Fruit fly (Drosophila melanogaster) whole organism, embryonic: ENCODE data around the gene Rab19.

ENCODE experiments used
- BEAF-32 ChIP-seq: fragments of 200-800 bp; sonication (Bioruptor generic); optimal IDR thresholded peaks from 3 replicates; lab custom pipeline; 2017; ENCODE audit warnings: missing biosample characterization, missing genetic modification characterization, mild to moderate bottlenecking, moderate library complexity, missing genetic modification reagents
- CG10267 ChIP-seq: fragments of 200-800 bp; sonication (Bioruptor generic); optimal IDR thresholded peaks from 2 replicates; lab custom pipeline; 2018; ENCODE audit warnings: missing biosample characterization, mild to moderate bottlenecking, missing genetic modification characterization, moderate library complexity
- CG10565 ChIP-seq: fragments of 200-800 bp; sonication (Bioruptor generic); optimal IDR thresholded peaks from 3 replicates; lab custom pipeline; 2016; ENCODE audit warnings: missing biosample characterization, mild to moderate bottlenecking, missing genetic modification characterization
- CG13287 ChIP-seq: fragments of 200-800 bp; sonication (Bioruptor generic); IDR thresholded peaks from 2 replicates; pipeline ENCODE4 v1.3.6; 2022; ENCODE audit warnings: missing biosample characterization, missing genetic modification characterization; ENCODE audit not compliant: partially characterized antibody
- CG15696 ChIP-seq: fragments of 200-800 bp; sonication (Bioruptor generic); optimal IDR thresholded peaks from 2 replicates; lab custom pipeline; 2019; ENCODE audit warnings: missing biosample characterization, mild to moderate bottlenecking, missing genetic modification characterization, moderate library complexity
- CG16813 ChIP-seq: fragments of 200-800 bp; sonication (Bioruptor generic); IDR thresholded peaks from 3 replicates; pipeline ENCODE4 v1.3.6; 2022; ENCODE audit warnings: missing biosample characterization, missing genetic modification characterization; ENCODE audit not compliant: partially characterized antibody
- CG17829 ChIP-seq: fragments of 200-800 bp; optimal IDR thresholded peaks from 2 replicates; lab custom pipeline; 2019; ENCODE audit warnings: missing biosample characterization, mild to moderate bottlenecking, missing genetic modification characterization, moderate library complexity
- CG18599 ChIP-seq: fragments of 200-800 bp; sonication (Bioruptor generic); optimal IDR thresholded peaks from 3 replicates; lab custom pipeline; 2017; ENCODE audit warnings: missing biosample characterization, missing genetic modification characterization, mild to moderate bottlenecking, moderate library complexity, missing genetic modification reagents
- CG2116 ChIP-seq: fragments of 200-800 bp; sonication (Bioruptor generic); optimal IDR thresholded peaks from 3 replicates; lab custom pipeline; 2018; ENCODE audit warnings: missing biosample characterization, mild to moderate bottlenecking, missing genetic modification characterization
- CG2129 ChIP-seq: fragments of 200-800 bp; sonication (Bioruptor generic); IDR thresholded peaks from 2 replicates; pipeline ENCODE4 v1.3.6; 2022; ENCODE audit warnings: missing biosample characterization, missing genetic modification characterization; ENCODE audit not compliant: partially characterized antibody
- CG3163 ChIP-seq: fragments of 200-800 bp; sonication (Bioruptor generic); optimal IDR thresholded peaks from 3 replicates; lab custom pipeline; 2016; ENCODE audit warnings: missing biosample characterization, missing genetic modification characterization
- CG32772 ChIP-seq: fragments of 200-800 bp; sonication (Bioruptor generic); IDR thresholded peaks from 2 replicates; pipeline ENCODE4 v1.3.6; 2022; ENCODE audit warnings: missing biosample characterization, missing genetic modification characterization
- CG42726 ChIP-seq: fragments of 200-800 bp; sonication (Bioruptor generic); IDR thresholded peaks from 2 replicates; pipeline ENCODE4 v1.3.6; 2022; ENCODE audit warnings: missing biosample characterization, missing genetic modification characterization; ENCODE audit not compliant: partially characterized antibody
- CG4617 ChIP-seq: fragments of 200-800 bp; sonication (Bioruptor generic); optimal IDR thresholded peaks from 3 replicates; lab custom pipeline; 2016; ENCODE audit warnings: missing biosample characterization, missing genetic modification characterization, borderline replicate concordance
- CG5953 ChIP-seq: fragments of 200-800 bp; sonication (Bioruptor generic); IDR thresholded peaks from 2 replicates; pipeline ENCODE4 v1.3.6; 2022; ENCODE audit warnings: missing biosample characterization, missing genetic modification characterization
- CG6791 ChIP-seq: fragments of 200-800 bp; sonication (Bioruptor generic); IDR thresholded peaks from 3 replicates; pipeline ENCODE4 v1.3.6; 2022; ENCODE audit warnings: missing biosample characterization, missing genetic modification characterization; ENCODE audit not compliant: partially characterized antibody
- CoRest ChIP-seq: fragments of 200-800 bp; sonication (Bioruptor generic); optimal IDR thresholded peaks from 3 replicates; lab custom pipeline; 2018; ENCODE audit warnings: missing biosample characterization, mild to moderate bottlenecking, missing genetic modification characterization, moderate library complexity
- D ChIP-seq, 2 experiments: fragments of 200-800 bp in 1 of 2; fragments of >200 bp in 1 of 2; sonication (Bioruptor generic) in 1 of 2; optimal IDR thresholded peaks; 2 replicates in 1 of 2; 3 replicates in 1 of 2; lab custom pipeline; 2017; ENCODE audit warnings: mild to moderate bottlenecking in 1 of 2, missing biosample characterization in 1 of 2, missing genetic modification characterization in 1 of 2, missing genetic modification reagents in 1 of 2
- Doc3 ChIP-seq: fragments of 200-800 bp; sonication (Bioruptor generic); IDR thresholded peaks from 3 replicates; pipeline ENCODE4 v1.3.6; 2022; ENCODE audit warnings: missing biosample characterization, missing genetic modification characterization; ENCODE audit not compliant: partially characterized antibody
- Dp ChIP-seq: fragments of 200-800 bp; sonication (Bioruptor generic); optimal IDR thresholded peaks from 2 replicates; lab custom pipeline; 2018; ENCODE audit warnings: missing biosample characterization, mild to moderate bottlenecking, missing genetic modification characterization, moderate library complexity
- Ets97D ChIP-seq: fragments of 200-800 bp; sonication (Bioruptor generic); optimal IDR thresholded peaks from 3 replicates; lab custom pipeline; 2016; ENCODE audit warnings: missing biosample characterization, missing genetic modification characterization
- Fer3 ChIP-seq: fragments of 200-800 bp; sonication (Bioruptor generic); optimal IDR thresholded peaks from 2 replicates; lab custom pipeline; 2018; ENCODE audit warnings: missing biosample characterization, mild to moderate bottlenecking, missing genetic modification characterization, moderate library complexity
- HLH4C ChIP-seq: fragments of 200-800 bp; sonication (Bioruptor generic); IDR thresholded peaks from 3 replicates; pipeline ENCODE4 v1.3.6; 2022; ENCODE audit warnings: missing biosample characterization, missing genetic modification characterization; ENCODE audit not compliant: partially characterized antibody
- MESR4 ChIP-seq: fragments of 200-800 bp; sonication (Bioruptor generic); optimal IDR thresholded peaks from 2 replicates; lab custom pipeline; 2018; ENCODE audit warnings: missing biosample characterization, mild to moderate bottlenecking, missing genetic modification characterization, moderate library complexity
- NFAT ChIP-seq: fragments of 200-800 bp; sonication (Bioruptor generic); IDR thresholded peaks from 2 replicates; pipeline ENCODE4 v1.3.6; 2022; ENCODE audit warnings: missing biosample characterization, missing genetic modification characterization
- NK7.1 ChIP-seq: fragments of 200-800 bp; sonication (Bioruptor generic); optimal IDR thresholded peaks from 3 replicates; lab custom pipeline; 2016; ENCODE audit warnings: missing biosample characterization, missing genetic modification characterization
- Opbp ChIP-seq: fragments of 200-800 bp; sonication (Bioruptor generic); IDR thresholded peaks from 3 replicates; pipeline ENCODE4 v1.3.6; 2022; ENCODE audit warnings: missing biosample characterization, missing genetic modification characterization; ENCODE audit not compliant: partially characterized antibody
- PHDP ChIP-seq: fragments of 200-800 bp; sonication (Bioruptor generic); optimal IDR thresholded peaks from 3 replicates; lab custom pipeline; 2018; ENCODE audit warnings: missing biosample characterization, mild to moderate bottlenecking, missing genetic modification characterization, moderate library complexity
- YL-1 ChIP-seq: fragments of 200-800 bp; sonication (Bioruptor generic); optimal IDR thresholded peaks from 3 replicates; lab custom pipeline; 2017; ENCODE audit warnings: missing biosample characterization, mild to moderate bottlenecking, missing genetic modification characterization
- ara ChIP-seq: fragments of 200-800 bp; sonication (Bioruptor generic); IDR thresholded peaks from 2 replicates; pipeline ENCODE4 v1.3.6; 2022; ENCODE audit warnings: missing biosample characterization, missing genetic modification characterization
- ato ChIP-seq: fragments of 200-800 bp; sonication (Bioruptor generic); IDR thresholded peaks from 2 replicates; pipeline ENCODE4 v1.3.6; 2022; ENCODE audit warnings: missing biosample characterization, missing genetic modification characterization; ENCODE audit not compliant: partially characterized antibody
- bbx ChIP-seq: fragments of 200-800 bp; sonication (Bioruptor generic); IDR thresholded peaks from 2 replicates; pipeline ENCODE4 v1.3.6; 2022; ENCODE audit warnings: missing biosample characterization, missing genetic modification characterization; ENCODE audit not compliant: partially characterized antibody
- bigmax ChIP-seq: fragments of 200-800 bp; sonication (Bioruptor generic); optimal IDR thresholded peaks from 2 replicates; lab custom pipeline; 2018; ENCODE audit warnings: missing biosample characterization, mild to moderate bottlenecking, missing genetic modification characterization
- br ChIP-seq: fragments of >200 bp; optimal IDR thresholded peaks from 2 replicates; lab custom pipeline; 2017
- cg ChIP-seq: fragments of 200-800 bp; sonication (Bioruptor generic); optimal IDR thresholded peaks from 3 replicates; lab custom pipeline; 2019; ENCODE audit warnings: missing biosample characterization, mild to moderate bottlenecking, missing genetic modification characterization, moderate library complexity
- grn ChIP-seq: fragments of 200-800 bp; sonication (Bioruptor generic); optimal IDR thresholded peaks from 3 replicates; lab custom pipeline; 2017; ENCODE audit warnings: missing biosample characterization, missing genetic modification characterization
- hb ChIP-seq: fragments of 200-800 bp; sonication (Bioruptor generic); IDR thresholded peaks from 3 replicates; pipeline ENCODE4 v1.3.6; 2022; ENCODE audit warnings: missing biosample characterization, missing genetic modification characterization; ENCODE audit not compliant: partially characterized antibody
- hth ChIP-seq: fragments of >200 bp; optimal IDR thresholded peaks from 2 replicates; lab custom pipeline; 2017; ENCODE audit warnings: inconsistent platforms
- inv ChIP-seq: fragments of 200-800 bp; sonication (Bioruptor generic); IDR thresholded peaks from 2 replicates; pipeline ENCODE4 v1.3.6; 2022; ENCODE audit warnings: missing biosample characterization, missing genetic modification characterization; ENCODE audit not compliant: partially characterized antibody
- nerfin-1 ChIP-seq: fragments of 200-800 bp; sonication (Bioruptor generic); optimal IDR thresholded peaks from 3 replicates; lab custom pipeline; 2019; ENCODE audit warnings: missing biosample characterization, mild to moderate bottlenecking, missing genetic modification characterization, moderate library complexity
- org-1 ChIP-seq: fragments of 200-800 bp; sonication (Bioruptor generic); optimal IDR thresholded peaks from 2 replicates; lab custom pipeline; 2017; ENCODE audit warnings: missing biosample characterization, missing genetic modification characterization
- pzg ChIP-seq: fragments of 200-800 bp; sonication (Bioruptor generic); optimal IDR thresholded peaks from 3 replicates; lab custom pipeline; 2018; ENCODE audit warnings: missing biosample characterization, mild to moderate bottlenecking, missing genetic modification characterization, moderate library complexity
- schlank ChIP-seq: fragments of 200-800 bp; sonication (Bioruptor generic); optimal IDR thresholded peaks from 2 replicates; lab custom pipeline; 2018; ENCODE audit warnings: missing biosample characterization, mild to moderate bottlenecking, missing genetic modification characterization
- sqz ChIP-seq: fragments of 200-800 bp; sonication (Bioruptor generic); optimal IDR thresholded peaks from 3 replicates; lab custom pipeline; 2018; ENCODE audit warnings: missing biosample characterization, mild to moderate bottlenecking, missing genetic modification characterization
- trem ChIP-seq: fragments of 200-800 bp; optimal IDR thresholded peaks from 3 replicates; lab custom pipeline; 2019; ENCODE audit warnings: missing biosample characterization, mild to moderate bottlenecking, missing genetic modification characterization, moderate library complexity
- unc-4 ChIP-seq: fragments of 200-800 bp; sonication (Bioruptor generic); IDR thresholded peaks from 2 replicates; pipeline ENCODE4 v1.3.6; 2022; ENCODE audit warnings: missing biosample characterization, missing genetic modification characterization; ENCODE audit not compliant: partially characterized antibody
- usp ChIP-seq: fragments of >200 bp; optimal IDR thresholded peaks from 2 replicates; lab custom pipeline; 2017; ENCODE audit warnings: missing biosample characterization, missing genetic modification characterization
- vnd ChIP-seq: fragments of 200-800 bp; sonication (Bioruptor generic); IDR thresholded peaks from 3 replicates; pipeline ENCODE4 v1.3.6; 2022; ENCODE audit warnings: missing biosample characterization, missing genetic modification characterization; ENCODE audit not compliant: partially characterized antibody

Rab19 gene

dm6 chr3L:8296941-8297340, at the start of gene Rab19:
Rab19 (plus strand) TSS chr3L:8297018.
- TF ChIP-seq CG2116 (GFP tag; lab: Kevin White, UChicago) (peak; percentile 82), ara (GFP tag; lab: Robert Waterston, UW) (no peak), D (optimal IDR thresholded peaks at IDR 0.05; lab: Kevin White, UChicago) (no peak), D (GFP tag; optimal IDR thresholded peaks at IDR 0.05; lab: Kevin White, UChicago) (no peak), bbx (GFP tag; lab: Robert Waterston, UW) (peak; percentile 87), CG32772 (no peak), CG3163 (GFP tag; lab: Kevin White, UChicago) (no peak), CG42726 (GFP tag; lab: Robert Waterston, UW) (peak; percentile 25; the same call in 1 of the 2 replicates), CG17829 (tag; lab: Kevin White, UChicago) (peak; percentile 13), CG10565 (GFP tag; lab: Kevin White, UChicago) (no peak), grn (GFP tag; lab: Kevin White, UChicago) (no peak), inv (peak; percentile 76), org-1 (GFP tag; lab: Kevin White, UChicago) (no peak), NK7.1 (GFP tag; lab: Kevin White, UChicago) (no peak), schlank (tag; lab: Kevin White, UChicago) (no peak), CG13287 (GFP tag; lab: Robert Waterston, UW) (peak; percentile 97), HLH4C (GFP tag; lab: Robert Waterston, UW) (peak; percentile 89), CG16813 (GFP tag; lab: Robert Waterston, UW) (peak; percentile 86), hb (peak; percentile 83), CG15696 (tag; lab: Kevin White, UChicago) (no peak), bigmax (GFP tag; lab: Kevin White, UChicago) (no peak), CG6791 (GFP tag; lab: Robert Waterston, UW) (peak; percentile 79), sqz (GFP tag; lab: Kevin White, UChicago) (no peak), nerfin-1 (tag; lab: Kevin White, UChicago) (no peak), usp (GFP tag; lab: Kevin White, UChicago) (no peak), CoRest (tag; lab: Kevin White, UChicago) (peak; percentile 52), BEAF-32 (GFP tag; lab: Kevin White, UChicago) (peak; percentile 86), NFAT (GFP tag; lab: Robert Waterston, UW) (no peak), ato (GFP tag; lab: Robert Waterston, UW) (peak; percentile 19; the same call in 1 of the 2 replicates), Fer3 (no peak), Opbp (GFP tag; lab: Robert Waterston, UW) (peak; percentile 72; the same call in 2 of the 3 replicates), Dp (GFP tag; lab: Kevin White, UChicago) (peak; percentile 61), vnd (GFP tag; lab: Robert Waterston, UW) (peak; percentile 85), CG4617 (GFP tag; lab: Kevin White, UChicago) (peak; percentile 15), PHDP (tag; lab: Kevin White, UChicago) (peak; percentile 12), br (lab: Kevin White, UChicago) (no peak), CG18599 (GFP tag; lab: Kevin White, UChicago) (no peak), Doc3 (GFP tag; lab: Robert Waterston, UW) (peak; percentile 98), CG2129 (GFP tag; lab: Robert Waterston, UW) (peak; percentile 87), pzg (GFP tag; lab: Kevin White, UChicago) (peak; percentile 53), unc-4 (GFP tag; lab: Robert Waterston, UW) (peak; percentile 94), cg (no peak), YL-1 (peak; percentile 1), hth (lab: Kevin White, UChicago) (no peak), CG10267 (tag; lab: Kevin White, UChicago) (peak; percentile 74), CG5953 (GFP tag; lab: Robert Waterston, UW) (no peak), trem (tag; lab: Kevin White, UChicago) (peak; percentile 61), MESR4 (GFP tag; lab: Kevin White, UChicago) (peak; percentile 72), Ets97D (GFP tag; lab: Kevin White, UChicago) (peak; percentile 3)
